Worm (Caenorhabditis elegans) whole organism, young adult: Measurements from ENCODE around the gene col-98.

Experiments used
- B0336.3 ChIP-seq: fragments of 200-800 bp; sonication (Bioruptor generic); IDR thresholded peaks from 2 replicates; pipeline ENCODE4 v1.3.6; 2022; ENCODE audit warnings: missing genetic modification characterization, missing compliant biosample characterization
- F52B5.7 ChIP-seq: sonication (generic microtip); optimal IDR thresholded peaks from 2 replicates; lab custom pipeline; 2016; ENCODE audit warnings: mild to moderate bottlenecking, missing genetic modification characterization, missing compliant biosample characterization
- Y79H2A.3 ChIP-seq: fragments of 200-800 bp; sonication (Bioruptor generic); conservative IDR thresholded peaks from 2 replicates; pipeline ENCODE4 v1.3.6; 2022; ENCODE audit warnings: missing genetic modification reagents, missing genetic modification characterization, missing compliant biosample characterization
- aptf-3 ChIP-seq: fragments of 200-800 bp; sonication (Bioruptor generic); IDR thresholded peaks from 2 replicates; pipeline ENCODE4 v1.3.6; 2022; ENCODE audit warnings: missing genetic modification characterization, missing compliant biosample characterization
- attf-3 ChIP-seq: fragments of 200-800 bp; sonication (Bioruptor generic); conservative IDR thresholded peaks from 2 replicates; pipeline ENCODE4 v1.3.6; 2022; ENCODE audit warnings: missing genetic modification reagents, missing genetic modification characterization, missing compliant biosample characterization
- dpl-1 ChIP-seq: fragments of 150-350 bp; optimal IDR thresholded peaks from 2 replicates; lab custom pipeline; 2014; ENCODE audit warnings: missing biosample characterization, missing genetic modification reagents, missing genetic modification characterization
- him-1 ChIP-seq: sonication (generic microtip); optimal IDR thresholded peaks from 2 replicates; lab custom pipeline; 2016; ENCODE audit warnings: missing genotype, missing genetic modification reagents, missing genetic modification characterization, missing compliant biosample characterization
- let-607 ChIP-seq, 2 experiments: fragments of 200-800 bp in 1 of 2; sonication (Bioruptor generic) in 1 of 2; sonication (generic microtip) in 1 of 2; optimal IDR thresholded peaks; 2 replicates each; lab custom pipeline; 2016 to 2018; ENCODE audit warnings: mild to moderate bottlenecking in 2 of 2, missing compliant biosample characterization in 2 of 2, missing genetic modification characterization in 2 of 2, moderate library complexity in 2 of 2, missing genotype in 1 of 2
- nhr-90 ChIP-seq: sonication (generic microtip); optimal IDR thresholded peaks from 2 replicates; lab custom pipeline; 2016; ENCODE audit warnings: missing genotype, mild to moderate bottlenecking, missing genetic modification characterization, missing compliant biosample characterization
- snpc-1.1 ChIP-seq: sonication (generic microtip); optimal IDR thresholded peaks from 2 replicates; lab custom pipeline; 2017; ENCODE audit warnings: missing genetic modification characterization, mild to moderate bottlenecking, missing compliant biosample characterization, antibody characterized with exemption, moderate library complexity, missing genotype, missing genetic modification reagents; ENCODE audit not compliant: insufficient read depth
- ztf-3 ChIP-seq: fragments of 200-800 bp; sonication (Bioruptor generic); optimal IDR thresholded peaks from 2 replicates; lab custom pipeline; 2018; ENCODE audit warnings: mild to moderate bottlenecking, missing genetic modification characterization, missing compliant biosample characterization

- TF ChIP-seq let-607 (tag; optimal IDR thresholded peaks at IDR 0.05; lab: Kevin White, UChicago) (no peak), ztf-3 (GFP tag; lab: Kevin White, UChicago) (no peak), nhr-90 (tag; lab: Kevin White, UChicago) (no peak), B0336.3 (GFP tag; lab: Robert Waterston, UW) (no peak), F52B5.7 (tag; lab: Kevin White, UChicago) (no peak), dpl-1 (GFP tag; lab: Kevin White, UChicago) (no peak), Y79H2A.3 (GFP tag; lab: Robert Waterston, UW) (no peak), snpc-1.1 (no peak), attf-3 (no peak), him-1 (tag; lab: Kevin White, UChicago) (no peak), aptf-3 (no peak)
Measured at ce11 chrIII:13024281-13024680, 5.5 kb downstream of the col-98 start, which contains the start of gene cyp-13A12.
